Fruit fly (Drosophila melanogaster): ENCODE data around the gene Mcr.

The Mcr gene

dm6 chr2L:8088025-8088789 lies 5.4 kb upstream of the Mcr start (continued):
- TF ChIP-seq CG15479 (GFP tag; optimal IDR thresholded peaks at IDR 0.05) (peak; percentile 83), Meics (GFP tag; optimal IDR thresholded peaks at IDR 0.05) (peak; percentile 11), CG32532 (GFP tag; IDR thresholded peaks at IDR 0.05) (peak; percentile 39; the same call in 1 of the 2 replicates), NfI (GFP tag; optimal IDR thresholded peaks at IDR 0.05) (no peak), so (GFP tag; IDR thresholded peaks at IDR 0.05) (no peak), psq (GFP tag; optimal IDR thresholded peaks at IDR 0.05) (no peak), tna (GFP tag; IDR thresholded peaks at IDR 0.05; ENCODE audit: partially characterized antibody) (no peak), Sox100B (GFP tag; optimal IDR thresholded peaks at IDR 0.05) (no peak), pho (GFP tag; optimal IDR thresholded peaks at IDR 0.05) (no peak), Neu2 (GFP tag; optimal IDR thresholded peaks at IDR 0.05; ENCODE audit: borderline replicate concordance) (no peak), CG7372 (GFP tag; IDR thresholded peaks at IDR 0.05) (no peak), ham (GFP tag; IDR thresholded peaks at IDR 0.05) (no peak), Deaf1 (tag; optimal IDR thresholded peaks at IDR 0.05) (peak; percentile 23), CG8290 (GFP tag; optimal IDR thresholded peaks at IDR 0.05) (no peak), CG8290 (tag; optimal IDR thresholded peaks at IDR 0.05) (peak in 1 of 2 experiments; percentile 52), zen (tag; optimal IDR thresholded peaks at IDR 0.05) (peak; percentile 5)

dm6 chr2L:8087468-8087789 lies 4.6 kb upstream of the Mcr start:
- no peak for TF ChIP-seq usp (GFP tag; optimal IDR thresholded peaks at IDR 0.05)
- TF ChIP-seq CG7987 (GFP tag; optimal IDR thresholded peaks at IDR 0.05), result no peak
- TF ChIP-seq CG9932 (GFP tag; IDR thresholded peaks at IDR 0.05), result peak; percentile 29; the same call in 1 of the 2 replicates
- TF ChIP-seq gem (tag; optimal IDR thresholded peaks at IDR 0.05), result peak; percentile 18
- TF ChIP-seq eve (GFP tag; optimal IDR thresholded peaks at IDR 0.05), result peak in 1 of 2 experiments; percentile 49
- no peak for TF ChIP-seq Asciz (GFP tag; optimal IDR thresholded peaks at IDR 0.05)
- TF ChIP-seq zfh2 (GFP tag; optimal IDR thresholded peaks at IDR 0.05), result peak; percentile 1
- no peak for TF ChIP-seq CG18011 (GFP tag; optimal IDR thresholded peaks at IDR 0.05)
- peak; percentile 63 for TF ChIP-seq Sry-β (GFP tag; optimal IDR thresholded peaks at IDR 0.05)
- no peak for TF ChIP-seq hkb (optimal IDR thresholded peaks at IDR 0.05)
- TF ChIP-seq hkb (GFP tag; IDR thresholded peaks at IDR 0.05), result no peak
- no peak for TF ChIP-seq tup (GFP tag; optimal IDR thresholded peaks at IDR 0.05)
- TF ChIP-seq CG3847 (GFP tag; IDR thresholded peaks at IDR 0.05), result 0 out of 2 replicates have a peak, but pooled peaks have one; percentile 4

dm6 chr2L:8086736-8087467 lies 4.1 kb upstream of the Mcr start:
- TF ChIP-seq HmgZ (tag; optimal IDR thresholded peaks at IDR 0.05) (peak; percentile 17), CG6175 (GFP tag; IDR thresholded peaks at IDR 0.05) (0 out of 3 replicates have a peak, but pooled peaks have one; percentile 16), Ssrp (tag; optimal IDR thresholded peaks at IDR 0.05) (peak; percentile 15), CG18599 (GFP tag; optimal IDR thresholded peaks at IDR 0.05) (peak; percentile 50), CG11504 (tag; optimal IDR thresholded peaks at IDR 0.05) (peak; percentile 34), lilli (GFP tag; optimal IDR thresholded peaks at IDR 0.05) (peak; percentile 27), D19A (tag; optimal IDR thresholded peaks at IDR 0.05) (peak; percentile 16), rib (GFP tag; IDR thresholded peaks at IDR 0.05) (0 out of 2 replicates have a peak, but pooled peaks have one; percentile 59), Oli (tag; optimal IDR thresholded peaks at IDR 0.05) (peak; percentile 38), CG2678 (tag; optimal IDR thresholded peaks at IDR 0.05) (peak; percentile 36), dysf (GFP tag; IDR thresholded peaks at IDR 0.05) (0 out of 3 replicates have a peak, but pooled peaks have one; percentile 19), Dek (tag; optimal IDR thresholded peaks at IDR 0.05) (peak; percentile 23), pzg (GFP tag; optimal IDR thresholded peaks at IDR 0.05) (no peak), Med (GFP tag) (peak; percentile 83), CG11398 (GFP tag; optimal IDR thresholded peaks at IDR 0.05) (no peak), repo (GFP tag; optimal IDR thresholded peaks at IDR 0.05) (no peak), Antp (GFP tag; optimal IDR thresholded peaks at IDR 0.05) (no peak), ham (GFP tag; IDR thresholded peaks at IDR 0.05) (0 out of 2 replicates have a peak, but pooled peaks have one; percentile 10), CG11695 (GFP tag; IDR thresholded peaks at IDR 0.05) (0 out of 3 replicates have a peak, but pooled peaks have one; percentile 10)
